Worm (Caenorhabditis elegans) whole organism, L4/young adult: ENCODE data around the gene K10D6.4.

Source experiments
- W03F9.2 ChIP-seq: fragments of 150-350 bp; optimal IDR thresholded peaks from 2 replicates; lab custom pipeline; 2014; ENCODE audit warnings: missing biosample characterization, missing genetic modification characterization
- dao-5 ChIP-seq: sonication (generic microtip); optimal IDR thresholded peaks from 2 replicates; lab custom pipeline; 2016; ENCODE audit warnings: missing genotype, missing genetic modification characterization, moderate library complexity, missing compliant biosample characterization
- him-1 ChIP-seq: sonication (generic microtip); optimal IDR thresholded peaks from 2 replicates; lab custom pipeline; 2016; ENCODE audit warnings: missing genotype, missing genetic modification reagents, missing genetic modification characterization, missing compliant biosample characterization

K10D6.4 gene

DNA sequence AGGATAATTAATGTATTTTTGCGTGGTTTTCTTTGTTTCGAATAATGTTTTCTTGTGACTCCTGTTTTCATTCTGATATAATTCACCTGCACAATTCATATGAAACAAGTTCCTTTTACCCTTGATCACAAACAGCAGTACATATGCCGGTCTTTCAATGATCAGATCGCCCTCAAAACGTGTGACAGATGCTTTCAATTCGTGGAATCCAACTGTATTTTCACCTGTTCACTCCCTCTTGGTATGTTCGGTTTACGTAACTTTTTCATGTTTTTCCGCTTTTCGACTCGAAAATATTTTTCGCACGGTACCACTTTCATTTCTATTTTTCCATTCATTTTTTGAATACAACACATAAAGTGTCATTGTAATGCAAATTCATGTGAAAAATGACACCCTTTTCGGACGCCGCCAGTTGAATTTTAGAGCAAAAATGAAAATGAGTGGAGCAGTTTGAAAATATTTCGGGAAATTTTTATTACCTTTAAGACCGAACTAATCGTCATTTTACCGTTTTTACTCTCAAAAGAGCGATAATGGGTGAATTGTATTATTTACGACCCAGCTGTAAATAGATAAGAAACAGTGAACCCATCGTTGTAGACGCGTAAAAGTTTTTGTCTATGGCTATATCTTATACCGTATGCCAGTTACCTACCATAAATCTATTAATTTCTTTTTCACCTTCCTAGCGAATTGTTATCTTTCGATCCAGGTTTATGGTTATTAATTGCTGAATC lies at the start of gene K10D6.4:
Gene K10D6.4 (plus strand): TSS at position 100 of the 740 bp plus-strand sequence.
- no peak for TF ChIP-seq W03F9.2 (tag; lab: Kevin White, UChicago)
- TF ChIP-seq dao-5 = no peak
- no peak for TF ChIP-seq him-1 (tag; lab: Kevin White, UChicago)

DNA sequence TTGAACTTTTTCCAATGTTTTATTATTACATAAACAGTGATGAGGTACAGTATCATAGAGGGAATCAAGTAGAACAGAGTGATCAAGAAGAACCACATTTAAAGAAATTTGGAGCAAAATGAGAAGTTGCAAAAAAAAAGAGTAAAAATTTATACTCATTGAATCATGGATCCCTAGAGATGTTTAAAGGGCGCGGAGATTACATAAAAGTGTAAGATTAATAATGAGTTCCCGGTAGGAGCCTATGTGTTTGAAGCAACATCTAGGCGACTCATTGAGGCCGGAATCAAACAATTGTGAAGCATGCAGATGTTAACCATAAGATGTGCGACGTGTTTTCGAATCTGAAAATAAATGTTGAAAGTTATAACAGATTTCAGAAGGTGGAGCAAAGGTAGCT lies 49.4 kb upstream of the K10D6.4 start, which contains the start of gene srg-39:
Gene srg-39 (minus strand): TSS at position 101 of the 400 bp plus-strand sequence.
- no peak for TF ChIP-seq dao-5

DNA sequence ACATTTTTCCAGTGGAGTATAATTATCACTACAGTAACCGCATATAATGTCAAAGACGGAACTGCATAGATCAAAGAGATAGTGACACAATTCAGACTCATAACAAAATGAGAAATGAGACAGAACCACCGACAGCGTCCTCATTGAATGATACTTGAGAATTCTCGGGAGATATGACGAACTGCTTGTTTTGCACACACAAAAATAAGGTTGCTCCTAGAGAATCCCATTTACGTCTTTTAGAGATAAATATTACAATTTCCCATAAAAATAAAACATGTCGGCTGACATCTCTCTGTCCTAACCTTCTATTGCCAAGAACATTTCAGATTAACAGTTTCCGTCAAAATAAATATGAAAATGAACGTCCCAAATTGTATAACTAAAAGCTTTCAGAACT lies 46.2 kb upstream of the K10D6.4 start, which contains the start of gene srg-38:
Gene srg-38 (minus strand): TSS at position 101 of the 400 bp plus-strand sequence.
- no peak for TF ChIP-seq W03F9.2 (tag; lab: Kevin White, UChicago)
- TF ChIP-seq him-1 (tag; lab: Kevin White, UChicago) = no peak
- TF ChIP-seq dao-5 = no peak

DNA sequence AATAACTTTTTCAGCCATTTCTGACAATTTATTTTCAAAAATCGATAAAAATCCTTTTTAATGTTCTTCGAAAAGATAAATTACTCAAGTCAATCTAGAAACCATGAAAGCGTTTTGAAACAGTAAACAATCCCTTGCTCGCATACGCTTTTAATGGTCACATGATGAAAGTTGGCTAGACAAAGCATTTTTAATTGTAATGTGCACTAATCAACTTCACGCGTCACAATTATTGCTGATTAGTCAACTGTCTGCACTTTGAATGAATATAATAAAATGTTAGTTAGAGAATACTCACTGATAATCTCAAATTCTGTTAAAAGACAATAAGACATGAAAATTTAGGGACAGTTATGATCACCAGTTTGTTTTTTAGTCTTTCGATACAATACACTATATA lies 45.1 kb upstream of the K10D6.4 start:
- TF ChIP-seq dao-5 (no peak), W03F9.2 (tag; lab: Kevin White, UChicago) (no peak)

DNA sequence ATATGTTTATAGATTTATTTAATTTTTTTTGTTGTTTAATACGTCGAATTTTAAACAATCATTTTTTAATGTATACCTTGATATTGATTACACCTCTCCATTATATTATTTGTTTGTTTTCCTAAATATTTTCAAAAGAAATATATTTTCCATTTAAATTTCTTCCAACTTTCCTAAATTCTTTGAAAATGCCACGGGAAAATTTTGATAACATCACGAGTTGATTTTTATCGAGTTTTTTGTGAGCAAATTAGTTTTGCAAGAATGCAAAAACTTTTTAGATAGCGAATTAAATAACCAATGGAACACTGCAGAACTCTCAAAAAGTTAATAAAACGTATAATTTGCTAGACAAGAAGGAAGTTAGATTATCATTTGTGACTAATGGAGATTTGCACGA lies 43.8 kb upstream of the K10D6.4 start, which contains the start of gene srg-42:
Gene srg-42 (minus strand): TSS at position 101 of the 400 bp plus-strand sequence.
- TF ChIP-seq him-1 (tag; lab: Kevin White, UChicago) (no peak), W03F9.2 (tag; lab: Kevin White, UChicago) (no peak), dao-5 (no peak)

DNA sequence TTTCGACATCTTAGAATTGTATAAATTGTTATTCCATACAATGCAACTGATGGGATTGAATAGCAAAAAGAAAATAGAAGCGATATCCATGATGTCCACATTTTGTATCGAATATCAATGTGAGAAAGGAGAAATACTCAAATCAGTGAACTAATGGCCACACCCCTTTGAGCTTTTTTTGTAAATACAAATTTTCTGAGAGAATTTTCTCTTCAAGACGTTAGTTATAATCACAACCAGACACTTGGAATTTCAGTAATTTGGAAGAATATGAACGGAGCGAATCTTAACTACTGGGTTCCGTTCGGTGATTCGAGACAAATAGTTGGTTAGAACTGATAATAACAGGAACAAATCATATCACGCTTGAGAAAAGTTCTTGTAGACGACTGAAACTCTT lies 39.9 kb upstream of the K10D6.4 start, which contains the start of gene srg-41:
Gene srg-41 (minus strand): TSS at position 101 of the 400 bp plus-strand sequence.
- TF ChIP-seq dao-5 (no peak), him-1 (tag; lab: Kevin White, UChicago) (no peak), W03F9.2 (tag; lab: Kevin White, UChicago) (no peak)

DNA sequence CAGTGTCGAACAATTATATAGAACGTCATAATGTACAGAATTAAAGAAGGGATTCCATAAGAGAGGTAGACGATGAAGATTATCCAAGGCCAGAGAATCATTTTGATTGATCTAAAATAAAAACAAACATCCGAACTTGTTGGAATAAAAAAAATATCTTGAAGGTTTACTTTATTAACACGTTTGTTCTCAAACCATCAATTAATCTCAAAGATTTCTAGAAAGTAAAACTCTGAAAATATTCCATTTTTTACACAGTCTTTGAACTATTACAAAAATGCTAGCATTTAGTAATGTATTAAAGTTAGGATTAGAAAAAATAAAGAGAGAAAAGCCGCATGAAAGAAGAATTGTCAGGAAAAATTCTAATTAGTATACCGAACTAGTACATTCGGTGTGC lies 37.2 kb upstream of the K10D6.4 start, which contains the start of gene srg-40:
Gene srg-40 (minus strand): TSS at position 101 of the 400 bp plus-strand sequence.
- no peak for TF ChIP-seq dao-5

DNA sequence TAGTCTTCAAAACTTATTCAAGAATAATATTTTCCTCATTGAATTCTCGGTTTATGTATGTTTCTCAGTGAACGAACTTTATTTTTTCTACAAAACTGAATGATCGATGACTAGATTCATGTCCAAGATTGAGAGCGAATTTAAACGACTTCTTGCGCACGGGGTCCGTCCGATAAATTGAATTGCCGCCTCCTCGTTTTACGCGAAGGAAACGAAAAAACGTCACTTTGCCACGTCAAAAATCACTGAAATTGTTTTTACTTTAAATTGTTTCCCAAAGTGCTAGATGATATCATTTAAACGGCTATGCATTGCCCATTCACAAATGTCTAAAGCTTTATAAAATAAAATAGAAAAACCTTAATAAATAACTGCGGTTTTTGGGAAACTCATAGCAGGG lies 34.0 kb upstream of the K10D6.4 start:
- TF ChIP-seq dao-5 = no peak
- TF ChIP-seq W03F9.2 (tag; lab: Kevin White, UChicago) = no peak
- TF ChIP-seq him-1 (tag; lab: Kevin White, UChicago) = no peak

DNA sequence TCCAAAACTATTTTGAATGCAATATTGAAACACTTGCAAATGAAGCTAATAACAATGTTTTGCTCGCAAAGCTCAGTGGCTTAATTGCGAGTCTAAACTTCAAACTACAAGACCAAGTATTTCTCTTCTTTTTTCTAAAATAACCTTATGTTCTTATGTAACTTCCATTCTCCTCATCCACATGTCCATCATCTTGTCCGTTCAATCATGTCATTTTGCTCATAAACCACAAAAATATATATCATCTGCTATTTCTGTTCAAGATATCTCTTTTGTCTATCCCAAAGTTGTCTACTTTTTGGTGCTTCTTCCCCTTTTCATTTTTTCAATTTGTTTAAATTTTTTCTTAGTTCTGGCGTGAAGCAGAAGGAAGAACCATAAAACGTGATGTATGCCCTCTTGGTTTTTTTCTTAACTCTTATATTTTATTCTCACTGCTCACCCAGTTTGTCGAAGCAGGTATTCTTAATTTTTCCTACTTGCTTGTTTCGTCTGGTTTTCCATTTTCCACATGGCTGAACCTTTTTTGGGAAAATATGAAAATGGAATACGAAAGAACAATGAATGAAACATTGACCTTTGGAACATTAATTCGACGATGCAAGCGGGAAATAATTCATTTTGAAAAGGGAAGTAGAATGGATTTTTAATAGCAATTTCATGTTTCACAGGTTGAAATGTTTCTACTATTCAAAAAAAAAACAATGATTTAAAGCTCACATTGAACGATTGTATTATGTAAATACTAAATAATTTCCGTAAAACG lies 31.0 kb upstream of the K10D6.4 start:
- no peak for TF ChIP-seq dao-5
- TF ChIP-seq W03F9.2 (tag; lab: Kevin White, UChicago) = no peak
- no peak for TF ChIP-seq him-1 (tag; lab: Kevin White, UChicago)

DNA sequence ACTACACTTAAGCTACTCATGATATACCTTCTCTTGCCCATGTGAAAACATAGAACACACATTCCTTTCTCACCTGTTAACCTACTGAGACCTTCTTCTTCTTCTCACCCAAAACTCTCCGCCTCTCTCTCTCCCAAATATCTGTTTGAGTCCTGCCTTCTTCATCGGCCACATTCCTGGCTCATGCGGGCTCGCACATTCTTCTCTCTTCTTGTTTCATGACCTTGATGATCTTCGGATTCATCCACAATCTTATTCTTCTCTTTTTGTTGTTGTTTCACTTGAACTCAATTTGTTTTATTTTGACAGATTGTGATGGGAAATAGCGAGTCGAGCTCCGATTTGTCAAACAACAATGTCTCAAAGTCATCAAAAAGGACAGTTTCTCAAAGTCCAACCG lies 29.8 kb upstream of the K10D6.4 start, which contains the start of gene T19C4.5:
Gene T19C4.5 (plus strand): TSS at position 308 of the 400 bp plus-strand sequence.
- no peak for TF ChIP-seq dao-5
- no peak for TF ChIP-seq W03F9.2 (tag; lab: Kevin White, UChicago)
- TF ChIP-seq him-1 (tag; lab: Kevin White, UChicago) = no peak

DNA sequence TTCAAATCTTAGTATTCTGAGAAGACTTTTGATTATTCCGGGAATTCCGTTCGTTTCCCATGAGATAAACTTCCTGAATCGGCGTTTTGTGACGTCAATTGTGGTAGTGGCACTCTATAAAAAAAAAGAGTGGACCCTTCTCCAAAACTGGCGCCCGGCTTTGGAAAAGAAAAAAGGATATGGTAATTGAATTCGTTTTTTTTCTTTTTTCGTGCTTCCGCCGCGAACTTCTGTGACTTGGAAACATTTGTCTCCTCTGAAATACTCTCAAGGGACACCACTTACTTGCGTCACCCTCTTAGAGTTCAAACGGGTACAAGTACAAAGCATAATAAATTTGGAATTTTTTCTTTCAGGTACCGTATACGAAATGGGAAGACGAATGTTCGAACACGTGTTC lies 29.1 kb upstream of the K10D6.4 start:
- no peak for TF ChIP-seq dao-5
- no peak for TF ChIP-seq W03F9.2 (tag; lab: Kevin White, UChicago)
- TF ChIP-seq him-1 (tag; lab: Kevin White, UChicago) = no peak

DNA sequence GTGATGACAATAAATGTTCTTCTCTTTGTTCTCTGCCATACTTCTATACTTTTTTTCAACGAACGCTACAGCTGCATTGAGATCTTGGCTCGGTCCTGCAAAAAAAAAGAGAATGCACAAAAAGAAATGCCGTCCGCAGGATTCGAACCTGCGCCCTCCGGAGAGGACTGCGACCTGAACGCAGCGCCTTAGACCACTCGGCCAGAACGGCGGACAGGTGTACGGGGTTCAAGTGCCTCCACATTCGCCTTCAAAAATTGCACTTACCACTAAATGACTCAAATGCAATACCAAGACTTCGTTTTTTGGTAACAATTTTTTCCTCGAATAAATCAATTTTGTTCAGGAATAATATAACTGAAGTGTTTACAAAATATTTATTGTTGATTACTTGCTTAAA lies 27.1 kb upstream of the K10D6.4 start:
- TF ChIP-seq him-1 (tag; lab: Kevin White, UChicago) (no peak), dao-5 (no peak), W03F9.2 (tag; lab: Kevin White, UChicago) (no peak)

DNA sequence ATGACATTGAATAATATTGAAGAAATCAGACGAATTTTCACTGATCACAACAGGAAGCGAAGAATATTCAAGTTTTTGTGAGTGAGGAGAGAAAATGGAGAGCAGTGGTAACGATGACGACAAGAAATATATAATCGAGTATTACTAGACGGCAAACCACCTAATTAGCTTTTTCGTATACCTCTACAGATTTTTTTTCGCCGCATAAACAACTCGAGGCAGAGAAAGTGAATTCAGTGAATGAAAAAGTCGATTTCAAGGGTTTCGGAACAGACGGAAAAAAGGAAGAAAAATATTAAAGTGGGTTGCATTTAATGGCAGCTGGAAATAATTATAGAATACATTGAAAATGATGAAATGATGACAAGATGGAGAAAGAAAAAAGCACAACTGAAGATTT lies 24.1 kb upstream of the K10D6.4 start, which contains the start of gene gpa-1:
Gene gpa-1 (minus strand): TSS at position 101 of the 400 bp plus-strand sequence.
- no peak for TF ChIP-seq dao-5
- TF ChIP-seq W03F9.2 (tag; lab: Kevin White, UChicago) = no peak
- no peak for TF ChIP-seq him-1 (tag; lab: Kevin White, UChicago)

DNA sequence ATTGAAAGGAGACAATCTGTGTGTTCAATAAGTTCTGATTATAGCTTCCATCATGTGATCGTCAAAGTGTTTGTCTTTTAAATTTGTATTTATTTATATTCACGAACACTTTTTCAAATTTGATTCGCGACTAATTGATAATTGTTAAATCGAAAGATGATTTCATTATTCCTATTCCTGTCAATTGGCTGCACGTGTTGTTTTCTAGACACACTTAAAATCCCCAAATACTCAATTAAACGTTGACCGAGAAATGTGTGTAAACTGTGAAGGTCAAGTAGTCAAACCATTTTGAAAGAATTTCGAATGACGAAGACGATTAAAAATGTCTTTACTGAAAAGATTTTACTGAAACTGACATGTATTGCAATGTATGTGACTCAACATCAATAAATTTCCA lies 20.8 kb upstream of the K10D6.4 start:
- TF ChIP-seq W03F9.2 (tag; lab: Kevin White, UChicago) (no peak), dao-5 (no peak), him-1 (tag; lab: Kevin White, UChicago) (no peak)
